Fruit fly (Drosophila melanogaster): ENCODE results near the gene CG15005.
A peak's percentile ranks its signal among the peaks of the same experiment; 100 is the strongest.

CG15005 gene

dm6 chr3L:4228187-4228836, 24.2 kb upstream of the CG15005 start (continued):
- peak; percentile 93 for TF ChIP-seq CG18599 (GFP tag; optimal IDR thresholded peaks at IDR 0.05)
- peak; percentile 86 for TF ChIP-seq HLH54F (GFP tag; optimal IDR thresholded peaks at IDR 0.05)
- TF ChIP-seq MBD-R2 (GFP tag; IDR thresholded peaks at IDR 0.05): peak; percentile 84
- peak; percentile 83 for TF ChIP-seq corto (GFP tag; optimal IDR thresholded peaks at IDR 0.05)
- TF ChIP-seq dimm (GFP tag; IDR thresholded peaks at IDR 0.05): peak; percentile 95
- TF ChIP-seq CoRest (tag; optimal IDR thresholded peaks at IDR 0.05): peak; percentile 97
- TF ChIP-seq crp (GFP tag; optimal IDR thresholded peaks at IDR 0.05): peak in 1 of 2 experiments; percentile 68
- TF ChIP-seq hbn (GFP tag; IDR thresholded peaks at IDR 0.05; ENCODE audit: partially characterized antibody): no peak
- TF ChIP-seq Myb (GFP tag; optimal IDR thresholded peaks at IDR 0.05): peak; percentile 80
- peak; percentile 97 for TF ChIP-seq gsb-n (tag; optimal IDR thresholded peaks at IDR 0.05)
- TF ChIP-seq onecut (GFP tag; IDR thresholded peaks at IDR 0.05): peak; percentile 95
- peak; percentile 98 for TF ChIP-seq CG12391 (tag; optimal IDR thresholded peaks at IDR 0.05)
- TF ChIP-seq chm (GFP tag; IDR thresholded peaks at IDR 0.05): peak; percentile 98
- peak; percentile 88 for TF ChIP-seq ro (GFP tag; IDR thresholded peaks at IDR 0.05)
- TF ChIP-seq bigmax (GFP tag; optimal IDR thresholded peaks at IDR 0.05): peak; percentile 38
- peak; percentile 97 for TF ChIP-seq Hr3 (GFP tag; optimal IDR thresholded peaks at IDR 0.05)
- TF ChIP-seq CG15601 (tag; optimal IDR thresholded peaks at IDR 0.05): peak; percentile 97
- TF ChIP-seq CG13775 (GFP tag; optimal IDR thresholded peaks at IDR 0.05): peak; percentile 92
- peak; percentile 88 for TF ChIP-seq Fer2 (tag; optimal IDR thresholded peaks at IDR 0.05)
- TF ChIP-seq CG17361 (GFP tag; IDR thresholded peaks at IDR 0.05): peak; percentile 97
- TF ChIP-seq Max (GFP tag; optimal IDR thresholded peaks at IDR 0.05): peak; percentile 87
- peak; percentile 96 for TF ChIP-seq CG8089 (GFP tag; optimal IDR thresholded peaks at IDR 0.05)
- peak; percentile 96 for TF ChIP-seq HmgZ (tag; optimal IDR thresholded peaks at IDR 0.05)
- TF ChIP-seq ase (GFP tag; IDR thresholded peaks at IDR 0.05): peak; percentile 97
- TF ChIP-seq CG10274 (GFP tag; optimal IDR thresholded peaks at IDR 0.05): peak; percentile 79
- TF ChIP-seq CG30431 (GFP tag; optimal IDR thresholded peaks at IDR 0.05): peak; percentile 93
- no peak for TF ChIP-seq zen2 (GFP tag; IDR thresholded peaks at IDR 0.05; ENCODE audit: partially characterized antibody)
- peak; percentile 71 for TF ChIP-seq schlank (tag; optimal IDR thresholded peaks at IDR 0.05)
- peak; percentile 96 for TF ChIP-seq nerfin-1 (tag; optimal IDR thresholded peaks at IDR 0.05)
- peak; percentile 69 for TF ChIP-seq CG6854 (GFP tag; optimal IDR thresholded peaks at IDR 0.05)
- peak; percentile 74 for TF ChIP-seq CG12744 (GFP tag; optimal IDR thresholded peaks at IDR 0.05)
- peak; percentile 97 for TF ChIP-seq unpg (GFP tag; optimal IDR thresholded peaks at IDR 0.05)
- TF ChIP-seq Mrtf (GFP tag; IDR thresholded peaks at IDR 0.05): peak; percentile 96
- peak; percentile 98 for TF ChIP-seq nom (GFP tag; optimal IDR thresholded peaks at IDR 0.05)
- TF ChIP-seq CG4707 (GFP tag; optimal IDR thresholded peaks at IDR 0.05): peak; percentile 93
- peak; percentile 96 for TF ChIP-seq CG14441 (GFP tag; IDR thresholded peaks at IDR 0.05)
- peak; percentile 34 for TF ChIP-seq CG13894 (tag; optimal IDR thresholded peaks at IDR 0.05)
- TF ChIP-seq HLHmδ (GFP tag; optimal IDR thresholded peaks at IDR 0.05): no peak
- peak; percentile 90 for TF ChIP-seq CG10267 (tag; optimal IDR thresholded peaks at IDR 0.05)
- TF ChIP-seq Hand (GFP tag; optimal IDR thresholded peaks at IDR 0.05): peak; percentile 82
- TF ChIP-seq CG8944 (GFP tag; optimal IDR thresholded peaks at IDR 0.05): peak; percentile 93
- TF ChIP-seq trem (tag; optimal IDR thresholded peaks at IDR 0.05): peak; percentile 94
- TF ChIP-seq CG15696 (tag; optimal IDR thresholded peaks at IDR 0.05): peak; percentile 87
- peak; percentile 97 for TF ChIP-seq tin (GFP tag; optimal IDR thresholded peaks at IDR 0.05)
- TF ChIP-seq vvl (GFP tag; IDR thresholded peaks at IDR 0.05): peak; percentile 99
- TF ChIP-seq Sry-δ (GFP tag; optimal IDR thresholded peaks at IDR 0.05): peak; percentile 68
- TF ChIP-seq Nf-YA (GFP tag; IDR thresholded peaks at IDR 0.05): peak; percentile 96
- peak; percentile 95 for TF ChIP-seq ems (GFP tag; optimal IDR thresholded peaks at IDR 0.05)
- no peak for TF ChIP-seq Dll (GFP tag; IDR thresholded peaks at IDR 0.05; ENCODE audit: partially characterized antibody)
